Worm (Caenorhabditis elegans): ENCODE results near the gene F54C9.11.

ce11 chrII:8583035-8583434, 1.9 kb downstream of the F54C9.11 start:
- TF ChIP-seq him-1 (tag; optimal IDR thresholded peaks at IDR 0.05) (no peak), W03F9.2 (tag; optimal IDR thresholded peaks at IDR 0.05) (no peak)
